Worm (Caenorhabditis elegans): ENCODE results near the gene tbc-1.

tbc-1 gene

ce11 chrX:14978756-14979155 is 8.2 kb downstream of the tbc-1 start:
- TF ChIP-seq ceh-28 (tag; optimal IDR thresholded peaks at IDR 0.05) (no peak), arid-1 (GFP tag; conservative IDR thresholded peaks at IDR 0.05) (no peak), zip-2 (tag; optimal IDR thresholded peaks at IDR 0.05) (no peak), hmg-1.1 (GFP tag; IDR thresholded peaks at IDR 0.05) (no peak), tag-97 (GFP tag; IDR thresholded peaks at IDR 0.05) (no peak), lsy-2 (tag; optimal IDR thresholded peaks at IDR 0.05) (peak in 1 of 2 experiments; percentile 64), lin-39 (tag; optimal IDR thresholded peaks at IDR 0.05) (no peak), mep-1 (tag; optimal IDR thresholded peaks at IDR 0.05) (peak; percentile 62), ces-1 (GFP tag; optimal IDR thresholded peaks at IDR 0.05) (no peak), zip-11 (GFP tag; IDR thresholded peaks at IDR 0.05) (no peak), snpc-1.2 (GFP tag; IDR thresholded peaks at IDR 0.05) (no peak), dmd-6 (GFP tag; IDR thresholded peaks at IDR 0.05) (no peak), ceh-32 (tag; optimal IDR thresholded peaks at IDR 0.05; ENCODE audit: poor library complexity) (no peak), nhr-77 (tag; optimal IDR thresholded peaks at IDR 0.05) (no peak), aha-1 (tag) (no peak), set-16 (GFP tag; IDR thresholded peaks at IDR 0.05) (no peak), ceh-20 (GFP tag; IDR thresholded peaks at IDR 0.05) (no peak), F37D6.2 (tag; optimal IDR thresholded peaks at IDR 0.05) (no peak), daf-19 (GFP tag; conservative IDR thresholded peaks at IDR 0.05) (no peak), hlh-30 (tag; optimal IDR thresholded peaks at IDR 0.05; ENCODE audit: insufficient read depth) (peak; percentile 19), spr-3 (GFP tag; optimal IDR thresholded peaks at IDR 0.05) (no peak), hif-1 (tag; optimal IDR thresholded peaks at IDR 0.05) (no peak), snpc-4 (tag; optimal IDR thresholded peaks at IDR 0.05) (no peak), ZK337.2 (GFP tag; IDR thresholded peaks at IDR 0.05) (no peak), mdt-29 (GFP tag; IDR thresholded peaks at IDR 0.05) (no peak), madf-5 (GFP tag; IDR thresholded peaks at IDR 0.05) (no peak), mes-2 (tag; optimal IDR thresholded peaks at IDR 0.05; ENCODE audit: poor library complexity, severe bottlenecking) (peak; percentile 47), nhr-10 (tag; optimal IDR thresholded peaks at IDR 0.05) (no peak), dpl-1 (GFP tag; optimal IDR thresholded peaks at IDR 0.05) (no peak), F49E8.2 (tag; optimal IDR thresholded peaks at IDR 0.05; ENCODE audit: borderline replicate concordance) (no peak), pqm-1 (tag; optimal IDR thresholded peaks at IDR 0.05) (no peak), D1046.2 (GFP tag; IDR thresholded peaks at IDR 0.05) (no peak), daf-8 (GFP tag; IDR thresholded peaks at IDR 0.05) (no peak), dmd-8 (GFP tag; IDR thresholded peaks at IDR 0.05) (no peak), lin-38 (GFP tag; IDR thresholded peaks at IDR 0.05) (peak; percentile 13; the same call in 1 of the 2 replicates), jun-1 (tag; optimal IDR thresholded peaks at IDR 0.05) (no peak), skn-1 (tag; optimal IDR thresholded peaks at IDR 0.05) (no peak), Y48G9A.11 (GFP tag; IDR thresholded peaks at IDR 0.05) (no peak), nhr-11 (tag; optimal IDR thresholded peaks at IDR 0.05) (no peak), gei-8 (GFP tag; optimal IDR thresholded peaks at IDR 0.05) (no peak), attf-4 (tag; optimal IDR thresholded peaks at IDR 0.05) (no peak), unc-62 (GFP tag; optimal IDR thresholded peaks at IDR 0.05 in 1 of 2) (no peak), unc-62 (tag; optimal IDR thresholded peaks at IDR 0.05) (no peak), rbr-2 (tag; optimal IDR thresholded peaks at IDR 0.05) (no peak), lin-29 (GFP tag; IDR thresholded peaks at IDR 0.05) (no peak), ctbp-1 (GFP tag; IDR thresholded peaks at IDR 0.05) (no peak), lin-15B (tag; optimal IDR thresholded peaks at IDR 0.05) (no peak), mdl-1 (tag; optimal IDR thresholded peaks at IDR 0.05) (no peak), F44E2.7 (GFP tag; IDR thresholded peaks at IDR 0.05) (no peak), nhr-76 (tag; optimal IDR thresholded peaks at IDR 0.05) (no peak), nhr-41 (GFP tag; IDR thresholded peaks at IDR 0.05) (no peak), Y5F2A.4 (GFP tag; optimal IDR thresholded peaks at IDR 0.05) (no peak), zfp-2 (tag; optimal IDR thresholded peaks at IDR 0.05) (no peak)
